Worm (Caenorhabditis elegans) whole organism, mixed stage, embryonic: ENCODE data around the gene F35D2.3.

ENCODE experiments used
- M03D4.4 ChIP-seq: sonication (generic microtip); optimal IDR thresholded peaks from 2 replicates; lab custom pipeline; 2017; ENCODE audit warnings: mild to moderate bottlenecking, missing genetic modification characterization, missing compliant biosample characterization
- bed-3 ChIP-seq: fragments of 200-800 bp; sonication (Bioruptor generic); optimal IDR thresholded peaks from 3 replicates; lab custom pipeline; 2018; ENCODE audit warnings: mild to moderate bottlenecking, missing genetic modification characterization, moderate library complexity, missing compliant biosample characterization
- blmp-1 ChIP-seq: fragments of 150-350 bp; optimal IDR thresholded peaks from 2 replicates; lab custom pipeline; 2014; ENCODE audit warnings: missing biosample characterization, missing genetic modification characterization
- ceh-39 ChIP-seq: fragments of 150-350 bp; optimal IDR thresholded peaks from 2 replicates; lab custom pipeline; 2014; ENCODE audit warnings: missing biosample characterization, missing genetic modification characterization
- ceh-83 ChIP-seq: fragments of 200-800 bp; sonication (Bioruptor generic); optimal IDR thresholded peaks from 2 replicates; lab custom pipeline; 2018; ENCODE audit warnings: mild to moderate bottlenecking, missing genetic modification characterization, missing compliant biosample characterization
- cnd-1 ChIP-seq: fragments of 200-800 bp; sonication (Bioruptor generic); optimal IDR thresholded peaks from 2 replicates; lab custom pipeline; 2018; ENCODE audit warnings: mild to moderate bottlenecking, missing genetic modification characterization, missing compliant biosample characterization
- drap-1 ChIP-seq: fragments of 200-800 bp; sonication (Bioruptor generic); optimal IDR thresholded peaks from 3 replicates; lab custom pipeline; 2018; ENCODE audit warnings: mild to moderate bottlenecking, missing genetic modification characterization, missing compliant biosample characterization
- elt-1 ChIP-seq: sonication (generic microtip); optimal IDR thresholded peaks from 2 replicates; lab custom pipeline; 2017; ENCODE audit warnings: missing genetic modification characterization, mild to moderate bottlenecking, missing compliant biosample characterization, antibody characterized with exemption, moderate library complexity, borderline replicate concordance; ENCODE audit not compliant: insufficient read depth
- elt-3 ChIP-seq: fragments of 150-350 bp; optimal IDR thresholded peaks from 2 replicates; lab custom pipeline; 2014; ENCODE audit warnings: missing biosample characterization, missing genetic modification characterization
- flh-1 ChIP-seq: fragments of 200-800 bp; sonication (Bioruptor generic); optimal IDR thresholded peaks from 2 replicates; lab custom pipeline; 2018; ENCODE audit warnings: mild to moderate bottlenecking, missing genetic modification characterization, moderate library complexity, missing compliant biosample characterization
- ham-2 ChIP-seq: fragments of 200-800 bp; sonication (Bioruptor generic); optimal IDR thresholded peaks from 2 replicates; lab custom pipeline; 2018; ENCODE audit warnings: mild to moderate bottlenecking, missing genetic modification characterization, missing compliant biosample characterization
- hlh-1 ChIP-seq: fragments of 150-350 bp; optimal IDR thresholded peaks from 2 replicates; lab custom pipeline; 2014; ENCODE audit warnings: missing biosample characterization, missing genetic modification reagents, missing genetic modification characterization
- lin-13 ChIP-seq: fragments of 150-350 bp; optimal IDR thresholded peaks from 2 replicates; lab custom pipeline; 2014; ENCODE audit warnings: missing biosample characterization, missing genetic modification characterization
- lin-32 ChIP-seq: fragments of 200-800 bp; sonication (Bioruptor generic); optimal IDR thresholded peaks from 2 replicates; lab custom pipeline; 2018; ENCODE audit warnings: mild to moderate bottlenecking, missing genetic modification characterization, missing compliant biosample characterization
- lsy-2 ChIP-seq: fragments of 150-350 bp; optimal IDR thresholded peaks from 2 replicates; lab custom pipeline; 2014; ENCODE audit warnings: missing biosample characterization, missing genetic modification characterization
- mab-5 ChIP-seq: fragments of 150-350 bp; optimal IDR thresholded peaks from 2 replicates; lab custom pipeline; 2014; ENCODE audit warnings: missing biosample characterization, missing genetic modification characterization
- mep-1 ChIP-seq: fragments of 150-350 bp; optimal IDR thresholded peaks from 2 replicates; lab custom pipeline; 2017; ENCODE audit warnings: missing biosample characterization, missing genetic modification reagents, missing genetic modification characterization, inconsistent platforms
- mls-2 ChIP-seq: sonication (generic microtip); optimal IDR thresholded peaks from 2 replicates; lab custom pipeline; 2016; ENCODE audit warnings: mild to moderate bottlenecking, missing genetic modification characterization, moderate library complexity, missing compliant biosample characterization
- nhr-12 ChIP-seq: fragments of 150-350 bp; optimal IDR thresholded peaks from 2 replicates; lab custom pipeline; 2014; ENCODE audit warnings: missing biosample characterization, missing genetic modification characterization
- nhr-2 ChIP-seq: fragments of 150-350 bp; optimal IDR thresholded peaks from 2 replicates; lab custom pipeline; 2014; ENCODE audit warnings: missing biosample characterization, missing genetic modification characterization
- nhr-237 ChIP-seq: fragments of 150-350 bp; optimal IDR thresholded peaks from 2 replicates; lab custom pipeline; 2014; ENCODE audit warnings: missing biosample characterization, missing genetic modification characterization
- nhr-28 ChIP-seq: fragments of 150-350 bp; optimal IDR thresholded peaks from 2 replicates; lab custom pipeline; 2014; ENCODE audit warnings: missing biosample characterization, missing genetic modification characterization
- nhr-76 ChIP-seq: sonication (generic microtip); optimal IDR thresholded peaks from 2 replicates; lab custom pipeline; 2017; ENCODE audit warnings: missing biosample characterization, missing genetic modification characterization
- pha-4 ChIP-seq: fragments of 150-350 bp; optimal IDR thresholded peaks from 2 replicates; lab custom pipeline; 2018; ENCODE audit warnings: missing biosample characterization, missing genetic modification reagents, missing genetic modification characterization
- sem-2 ChIP-seq: fragments of 200-800 bp; sonication (Bioruptor generic); optimal IDR thresholded peaks from 2 replicates; lab custom pipeline; 2018; ENCODE audit warnings: mild to moderate bottlenecking, missing genetic modification characterization, missing compliant biosample characterization
- sptf-1 ChIP-seq: sonication (generic microtip); optimal IDR thresholded peaks from 2 replicates; lab custom pipeline; 2017; ENCODE audit warnings: mild to moderate bottlenecking, missing genetic modification characterization, moderate library complexity, missing compliant biosample characterization
- unc-120 ChIP-seq: sonication (generic microtip); optimal IDR thresholded peaks from 2 replicates; lab custom pipeline; 2017; ENCODE audit warnings: missing genetic modification characterization, missing compliant biosample characterization; ENCODE audit not compliant: poor library complexity, severe bottlenecking
- unc-39 ChIP-seq: fragments of 150-350 bp; optimal IDR thresholded peaks from 2 replicates; lab custom pipeline; 2014; ENCODE audit warnings: missing biosample characterization, missing genetic modification characterization
- unc-62 ChIP-seq: fragments of 150-350 bp; optimal IDR thresholded peaks from 2 replicates; lab custom pipeline; 2014; ENCODE audit warnings: missing biosample characterization, missing genetic modification reagents, missing genetic modification characterization
- zip-8 ChIP-seq: fragments of 150-350 bp; optimal IDR thresholded peaks from 2 replicates; lab custom pipeline; 2014; ENCODE audit warnings: missing biosample characterization, missing genetic modification characterization
- ztf-11 ChIP-seq: fragments of 150-350 bp; optimal IDR thresholded peaks from 2 replicates; lab custom pipeline; 2014; ENCODE audit warnings: missing biosample characterization, missing genetic modification characterization

F35D2.3 gene

DNA sequence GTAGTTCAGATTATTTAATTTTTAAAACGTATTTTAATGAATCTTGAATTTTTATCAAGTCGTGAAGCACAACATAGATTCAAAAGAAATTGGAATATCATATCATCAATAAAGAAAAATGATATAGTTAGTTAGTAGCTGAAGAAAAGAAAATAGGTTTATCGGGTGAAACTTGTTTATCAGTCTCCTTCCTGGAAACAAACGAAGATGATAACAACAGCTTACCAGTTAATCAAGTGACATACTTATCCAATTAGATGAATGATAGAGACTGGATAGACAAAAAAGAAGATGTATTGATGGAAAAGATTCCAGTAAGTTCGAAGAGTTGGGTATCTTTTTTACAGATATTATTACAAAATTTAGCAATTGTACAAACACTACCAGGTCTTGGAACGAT is 27.5 kb upstream of the F35D2.3 start:
- TF ChIP-seq mls-2 (tag; lab: Kevin White, UChicago) (no peak), elt-3 (tag; lab: Kevin White, UChicago) (no peak), flh-1 (GFP tag; lab: Kevin White, UChicago) (no peak), nhr-2 (no peak), elt-1 (no peak), ztf-11 (tag; lab: Kevin White, UChicago) (no peak), ham-2 (GFP tag; lab: Kevin White, UChicago) (no peak), lin-13 (tag; lab: Kevin White, UChicago) (no peak), M03D4.4 (tag; lab: Kevin White, UChicago) (no peak), unc-120 (tag; lab: Kevin White, UChicago) (no peak), zip-8 (tag; lab: Kevin White, UChicago) (no peak), nhr-237 (no peak), blmp-1 (no peak), nhr-28 (tag; lab: Kevin White, UChicago) (no peak), unc-62 (no peak), lsy-2 (tag; lab: Kevin White, UChicago) (no peak)

ce11 chrII:7543808-7544207 is 26.6 kb upstream of the F35D2.3 start, which contains the start of gene rol-8:
Gene rol-8 (plus strand): TSS chrII:7544108.
- TF ChIP-seq sptf-1 (tag; lab: Kevin White, UChicago), result no peak
- no peak for TF ChIP-seq unc-39 (tag; lab: Kevin White, UChicago)
- TF ChIP-seq cnd-1, result no peak
- TF ChIP-seq unc-62, result no peak
- no peak for TF ChIP-seq blmp-1
- TF ChIP-seq ztf-11 (tag; lab: Kevin White, UChicago), result no peak
- no peak for TF ChIP-seq hlh-1 (tag; lab: Kevin White, UChicago)
- TF ChIP-seq lin-32 (GFP tag; lab: Kevin White, UChicago), result no peak
- TF ChIP-seq elt-3 (tag; lab: Kevin White, UChicago), result no peak
- TF ChIP-seq pha-4, result no peak
- no peak for TF ChIP-seq nhr-2
- TF ChIP-seq lin-13 (tag; lab: Kevin White, UChicago), result no peak
- no peak for TF ChIP-seq sem-2 (GFP tag; lab: Kevin White, UChicago)
- no peak for TF ChIP-seq M03D4.4 (tag; lab: Kevin White, UChicago)
- no peak for TF ChIP-seq mab-5 (tag; lab: Kevin White, UChicago)
- no peak for TF ChIP-seq unc-120 (tag; lab: Kevin White, UChicago)

ce11 chrII:7544782-7545181 is 25.6 kb upstream of the F35D2.3 start:
- TF ChIP-seq unc-62 (no peak), mep-1 (tag; lab: Kevin White, UChicago) (no peak), flh-1 (GFP tag; lab: Kevin White, UChicago) (no peak), unc-120 (tag; lab: Kevin White, UChicago) (no peak), elt-1 (no peak), drap-1 (no peak)

ce11 chrII:7545364-7545763 is 25.0 kb upstream of the F35D2.3 start:
- TF ChIP-seq nhr-76 (tag; lab: Kevin White, UChicago) (no peak), bed-3 (GFP tag; lab: Kevin White, UChicago) (no peak), blmp-1 (no peak), nhr-2 (no peak), pha-4 (no peak), mab-5 (tag; lab: Kevin White, UChicago) (no peak), lsy-2 (tag; lab: Kevin White, UChicago) (no peak), mep-1 (tag; lab: Kevin White, UChicago) (no peak), ceh-83 (GFP tag; lab: Kevin White, UChicago) (no peak)

ce11 chrII:7547269-7547668 is 23.1 kb upstream of the F35D2.3 start:
- TF ChIP-seq ceh-83 (GFP tag; lab: Kevin White, UChicago) (no peak), lin-13 (tag; lab: Kevin White, UChicago) (no peak), nhr-2 (no peak), cnd-1 (no peak), nhr-12 (tag; lab: Kevin White, UChicago) (no peak), ceh-39 (tag; lab: Kevin White, UChicago) (no peak)
